Fruit fly (Drosophila melanogaster): Measurements from ENCODE around the gene Ziz.

Ziz gene

dm6 chr2L:7425690-7426056, 70.4 kb downstream of the Ziz start:
- TF ChIP-seq CG10274 (GFP tag; optimal IDR thresholded peaks at IDR 0.05): peak; percentile 50
- TF ChIP-seq CG2199 (GFP tag; IDR thresholded peaks at IDR 0.05): peak; percentile 30; the same call in 1 of the 3 replicates
- TF ChIP-seq CG15073 (GFP tag; optimal IDR thresholded peaks at IDR 0.05): peak; percentile 47
- no peak for TF ChIP-seq CG8290 (GFP tag; optimal IDR thresholded peaks at IDR 0.05)
- TF ChIP-seq CG8290 (tag; optimal IDR thresholded peaks at IDR 0.05): peak in 1 of 2 experiments; percentile 13
- TF ChIP-seq chm (GFP tag; IDR thresholded peaks at IDR 0.05): peak; percentile 25; the same call in 1 of the 2 replicates
- 0 out of 2 replicates have a peak, but pooled peaks have one; percentile 4 for TF ChIP-seq ssp (GFP tag; IDR thresholded peaks at IDR 0.05)
- peak; percentile 3 for TF ChIP-seq Rfx (GFP tag; IDR thresholded peaks at IDR 0.05)
- TF ChIP-seq ken (GFP tag; IDR thresholded peaks at IDR 0.05): 0 out of 3 replicates have a peak, but pooled peaks have one; percentile 18
- TF ChIP-seq h (optimal IDR thresholded peaks at IDR 0.05): no peak
- TF ChIP-seq fd102C (GFP tag; optimal IDR thresholded peaks at IDR 0.05): no peak

dm6 chr2L:7424907-7425689, 71.0 kb downstream of the Ziz start:
- TF ChIP-seq ci (GFP tag; IDR thresholded peaks at IDR 0.05) (no peak), Hsf (GFP tag; optimal IDR thresholded peaks at IDR 0.05) (peak; percentile 68), eve (GFP tag; optimal IDR thresholded peaks at IDR 0.05) (peak in 1 of 2 experiments; percentile 34), CG2712 (tag; optimal IDR thresholded peaks at IDR 0.05) (peak; percentile 30), Ada2b (GFP tag; IDR thresholded peaks at IDR 0.05) (peak; percentile 70), Hand (GFP tag; optimal IDR thresholded peaks at IDR 0.05) (peak; percentile 54), cwo (GFP tag; optimal IDR thresholded peaks at IDR 0.05) (peak; percentile 8), HLH3B (GFP tag; IDR thresholded peaks at IDR 0.05) (0 out of 2 replicates have a peak, but pooled peaks have one; percentile 7), jumu (GFP tag; optimal IDR thresholded peaks at IDR 0.05) (peak; percentile 42), CG17802 (tag; optimal IDR thresholded peaks at IDR 0.05) (no peak), hth (optimal IDR thresholded peaks at IDR 0.05) (no peak), CG13123 (GFP tag; optimal IDR thresholded peaks at IDR 0.05) (no peak), Awh (GFP tag; IDR thresholded peaks at IDR 0.05) (no peak), tgo (GFP tag; IDR thresholded peaks at IDR 0.05) (peak; percentile 55; the same call in 1 of the 3 replicates), gcm (GFP tag; optimal IDR thresholded peaks at IDR 0.05) (no peak), chn (GFP tag; optimal IDR thresholded peaks at IDR 0.05) (no peak), pan (optimal IDR thresholded peaks at IDR 0.05) (no peak), pan (GFP tag; optimal IDR thresholded peaks at IDR 0.05 in 1 of 2, IDR thresholded peaks at IDR 0.05 in 1 of 2) (peak in 1 of 2 experiments; percentile 51), CG16815 (GFP tag; optimal IDR thresholded peaks at IDR 0.05) (peak; percentile 51), CG1602 (GFP tag; optimal IDR thresholded peaks at IDR 0.05) (no peak), ssp (GFP tag; IDR thresholded peaks at IDR 0.05) (no peak), CG31224 (GFP tag; IDR thresholded peaks at IDR 0.05) (peak; percentile 73), maf-S (GFP tag; optimal IDR thresholded peaks at IDR 0.05) (peak; percentile 59), Sry-δ (GFP tag; optimal IDR thresholded peaks at IDR 0.05) (no peak), ems (GFP tag; optimal IDR thresholded peaks at IDR 0.05) (no peak), CkIIα-i1 (GFP tag; IDR thresholded peaks at IDR 0.05) (no peak), Scr (GFP tag; IDR thresholded peaks at IDR 0.05; ENCODE audit: partially characterized antibody) (no peak), gem (tag; optimal IDR thresholded peaks at IDR 0.05) (peak; percentile 67), CG15011 (GFP tag; optimal IDR thresholded peaks at IDR 0.05) (peak; percentile 38), CG14667 (GFP tag; IDR thresholded peaks at IDR 0.05) (peak; percentile 31; the same call in 1 of the 2 replicates), ken (GFP tag; IDR thresholded peaks at IDR 0.05) (no peak), wor (GFP tag; IDR thresholded peaks at IDR 0.05) (no peak), NC2β (GFP tag; optimal IDR thresholded peaks at IDR 0.05) (no peak), Hr3 (GFP tag; optimal IDR thresholded peaks at IDR 0.05) (peak; percentile 7), Med (GFP tag) (peak; percentile 98), CG32532 (GFP tag; IDR thresholded peaks at IDR 0.05) (peak; percentile 93), Lpt (GFP tag; optimal IDR thresholded peaks at IDR 0.05) (no peak), HHEX (GFP tag; optimal IDR thresholded peaks at IDR 0.05) (peak; percentile 14), run (tag; optimal IDR thresholded peaks at IDR 0.05) (no peak), B-H1 (GFP tag; IDR thresholded peaks at IDR 0.05) (peak; percentile 18; the same call in 1 of the 3 replicates), p53 (GFP tag; optimal IDR thresholded peaks at IDR 0.05) (no peak)

Data from whole organism, embryonic.